Fruit fly (Drosophila melanogaster): Measurements from ENCODE around the gene CG31266.

DNA sequence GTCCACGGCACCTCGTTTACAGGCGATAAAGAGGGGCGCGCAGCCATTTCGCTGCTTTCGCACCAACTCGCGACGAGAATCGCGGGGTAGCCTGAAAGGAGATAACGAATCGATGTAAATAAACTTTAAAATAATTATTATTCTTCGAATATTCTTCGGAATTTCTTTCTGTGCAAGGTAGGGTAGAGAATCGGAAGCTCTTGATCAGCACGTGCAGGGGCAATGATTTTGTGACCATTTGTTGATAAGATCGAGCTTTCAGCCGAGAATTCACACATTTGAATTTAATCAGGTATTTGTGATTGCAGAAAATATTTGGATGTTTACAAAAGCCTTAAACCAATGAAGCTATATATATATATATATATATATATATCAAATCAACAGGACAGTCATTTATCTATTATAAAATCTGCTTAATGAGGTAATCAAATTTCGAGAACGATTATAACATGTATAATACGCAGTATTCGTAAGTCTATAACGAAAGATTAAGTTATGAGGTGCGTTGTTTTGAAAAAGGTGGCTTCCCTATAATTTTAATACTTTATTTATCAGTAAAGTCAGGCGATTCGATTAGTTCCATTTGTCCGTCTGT, 15.3 kb downstream of the CG31266 start:
- TF ChIP-seq CG8478 (optimal IDR thresholded peaks at IDR 0.05) (no peak), Dll (optimal IDR thresholded peaks at IDR 0.05) (no peak), psq (optimal IDR thresholded peaks at IDR 0.05) (no peak), pan (optimal IDR thresholded peaks at IDR 0.05) (no peak), usp (GFP tag; optimal IDR thresholded peaks at IDR 0.05) (no peak), EcR (GFP tag; optimal IDR thresholded peaks at IDR 0.05) (no peak)

All from whole organism.